Worm (Caenorhabditis elegans): ENCODE data around the gene clec-88.

DNA sequence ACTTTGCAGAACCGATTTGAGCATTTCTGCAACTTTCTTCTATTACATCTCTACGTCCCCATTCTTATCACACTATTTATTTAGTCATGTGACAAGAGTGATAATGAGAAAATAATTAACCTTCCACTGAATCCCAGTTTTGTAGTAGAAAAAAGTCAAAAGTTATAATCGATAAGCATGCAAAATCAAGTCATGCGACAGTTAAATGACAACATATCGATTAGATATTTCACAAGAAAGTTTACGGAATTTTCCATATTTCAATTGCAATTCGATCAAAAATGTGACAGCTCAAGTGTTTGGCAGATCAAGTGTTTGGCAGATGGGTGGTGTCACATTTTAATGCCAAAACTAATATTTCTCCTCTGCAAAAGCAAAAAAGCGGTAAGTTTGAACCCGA is 9.1 kb downstream of the clec-88 start:
- TF ChIP-seq nhr-237 (tag; optimal IDR thresholded peaks at IDR 0.05), result no peak
- no peak for TF ChIP-seq nhr-77 (tag; optimal IDR thresholded peaks at IDR 0.05)
- TF ChIP-seq nhr-6 (tag; optimal IDR thresholded peaks at IDR 0.05), result no peak
- TF ChIP-seq nhr-10 (tag; optimal IDR thresholded peaks at IDR 0.05), result no peak

Data from whole organism, L2 larva.